Worm (Caenorhabditis elegans) whole organism, mixed stage, embryonic: ENCODE results near the gene rgr-1.

Experiments
- elt-1 ChIP-seq: sonication (generic microtip); optimal IDR thresholded peaks from 2 replicates; lab custom pipeline; 2017; ENCODE audit warnings: missing genetic modification characterization, mild to moderate bottlenecking, missing compliant biosample characterization, antibody characterized with exemption, moderate library complexity, borderline replicate concordance; ENCODE audit not compliant: insufficient read depth
- lsy-2 ChIP-seq: fragments of 150-350 bp; optimal IDR thresholded peaks from 2 replicates; lab custom pipeline; 2014; ENCODE audit warnings: missing biosample characterization, missing genetic modification characterization
- snpc-4 ChIP-seq: fragments of 150-350 bp; optimal IDR thresholded peaks from 2 replicates; lab custom pipeline; 2014; ENCODE audit warnings: missing biosample characterization, missing genetic modification characterization

DNA sequence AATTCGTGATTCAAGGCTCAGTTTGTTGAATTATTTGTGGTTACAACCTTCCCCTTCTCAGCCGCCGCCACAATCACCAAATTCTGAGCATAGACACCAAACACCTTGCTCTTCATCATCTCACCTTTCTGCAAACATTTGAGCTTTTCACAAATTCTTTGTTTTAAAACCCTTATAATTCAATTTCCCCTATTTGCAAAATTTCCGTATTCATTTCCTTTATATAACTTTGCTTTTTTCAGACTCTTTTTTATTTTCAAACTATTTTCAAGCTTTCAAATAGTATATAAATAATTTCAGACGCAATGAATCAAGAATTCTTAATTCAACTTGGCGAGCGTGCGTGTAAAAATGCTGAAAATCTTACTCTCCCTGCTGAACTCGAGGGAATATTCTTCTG, 10.0 kb upstream of the rgr-1 start, which contains the start of gene tkr-1:
- TF ChIP-seq snpc-4 (tag; lab: Kevin White, UChicago) (no peak), elt-1 (no peak), lsy-2 (tag; lab: Kevin White, UChicago) (no peak)
